Fruit fly (Drosophila melanogaster): ENCODE results near the gene Clk.

Clk gene

dm6 chr3L:7726690-7727089, 48.7 kb downstream of the Clk start:
- TF ChIP-seq fd96Ca (GFP tag; IDR thresholded peaks at IDR 0.05) = no peak
- TF ChIP-seq CG4496 (GFP tag; IDR thresholded peaks at IDR 0.05) = no peak
- TF ChIP-seq CG15710 (tag; optimal IDR thresholded peaks at IDR 0.05) = no peak
- no peak for TF ChIP-seq gl (tag; optimal IDR thresholded peaks at IDR 0.05)
- TF ChIP-seq rn (GFP tag; IDR thresholded peaks at IDR 0.05) = no peak

- TF ChIP-seq Pif1A (GFP tag; optimal IDR thresholded peaks at IDR 0.05) = no peak
- TF ChIP-seq rn (GFP tag; IDR thresholded peaks at IDR 0.05) = no peak
- TF ChIP-seq fd96Ca (GFP tag; IDR thresholded peaks at IDR 0.05) = no peak
- TF ChIP-seq CG14655 (GFP tag; optimal IDR thresholded peaks at IDR 0.05) = no peak
- TF ChIP-seq CG9948 (tag; optimal IDR thresholded peaks at IDR 0.05) = no peak
- TF ChIP-seq CG8301 (tag; optimal IDR thresholded peaks at IDR 0.05) = no peak
- no peak for TF ChIP-seq CG4496 (GFP tag; IDR thresholded peaks at IDR 0.05)
- no peak for TF ChIP-seq CG10348 (GFP tag; IDR thresholded peaks at IDR 0.05)
- TF ChIP-seq CG34367 (tag; optimal IDR thresholded peaks at IDR 0.05) = no peak
- no peak for TF ChIP-seq gl (tag; optimal IDR thresholded peaks at IDR 0.05)
Measured at dm6 chr3L:7726285-7726684, 49.1 kb downstream of the Clk start, which contains the start of gene CG7457. Gene CG7457, minus strand, starts transcription at chr3L:7726473.

dm6 chr3L:7721527-7721926, 53.9 kb downstream of the Clk start:
- TF ChIP-seq Pif1B (GFP tag; optimal IDR thresholded peaks at IDR 0.05) (no peak), EcR (GFP tag; optimal IDR thresholded peaks at IDR 0.05) (peak; percentile 18), CG14655 (GFP tag; optimal IDR thresholded peaks at IDR 0.05) (no peak)

dm6 chr3L:7719418-7719789, 56.0 kb downstream of the Clk start:
- no peak for TF ChIP-seq CG15710 (tag; optimal IDR thresholded peaks at IDR 0.05)
- no peak for TF ChIP-seq D1 (tag; optimal IDR thresholded peaks at IDR 0.05)
- no peak for TF ChIP-seq Pif1A (GFP tag; optimal IDR thresholded peaks at IDR 0.05)
- TF ChIP-seq CG17806 (tag; optimal IDR thresholded peaks at IDR 0.05) = no peak

- TF ChIP-seq CG4496 (GFP tag; IDR thresholded peaks at IDR 0.05) = peak; percentile 94
- TF ChIP-seq gl (tag; optimal IDR thresholded peaks at IDR 0.05) = peak; percentile 93
- peak; percentile 96 for TF ChIP-seq CG15710 (tag; optimal IDR thresholded peaks at IDR 0.05)
- peak; percentile 89 for TF ChIP-seq CG12605 (GFP tag; IDR thresholded peaks at IDR 0.05)
- TF ChIP-seq CG17806 (tag; optimal IDR thresholded peaks at IDR 0.05) = peak; percentile 90
- TF ChIP-seq CG8301 (tag; optimal IDR thresholded peaks at IDR 0.05) = peak; percentile 96
- peak; percentile 94 for TF ChIP-seq CG32121 (GFP tag; IDR thresholded peaks at IDR 0.05)
- TF ChIP-seq CG9948 (tag; optimal IDR thresholded peaks at IDR 0.05) = peak; percentile 93
- TF ChIP-seq CG10348 (GFP tag; IDR thresholded peaks at IDR 0.05) = peak; percentile 82
- peak; percentile 72 for TF ChIP-seq EcR (GFP tag; optimal IDR thresholded peaks at IDR 0.05)
- TF ChIP-seq rn (GFP tag; IDR thresholded peaks at IDR 0.05) = peak; percentile 82
- peak; percentile 92 for TF ChIP-seq CG13204 (GFP tag; optimal IDR thresholded peaks at IDR 0.05)
- TF ChIP-seq CG14655 (GFP tag; optimal IDR thresholded peaks at IDR 0.05) = peak; percentile 98
- peak; percentile 98 for TF ChIP-seq fd96Ca (GFP tag; IDR thresholded peaks at IDR 0.05)
- TF ChIP-seq CG34367 (tag; optimal IDR thresholded peaks at IDR 0.05) = peak; percentile 93
- peak; percentile 97 for TF ChIP-seq Pif1B (GFP tag; optimal IDR thresholded peaks at IDR 0.05)
- peak; percentile 96 for TF ChIP-seq Pif1A (GFP tag; optimal IDR thresholded peaks at IDR 0.05)
- peak; percentile 96 for TF ChIP-seq CG8159 (tag; optimal IDR thresholded peaks at IDR 0.05)
- TF ChIP-seq D1 (tag; optimal IDR thresholded peaks at IDR 0.05) = peak; percentile 76
- TF ChIP-seq Snoo (tag; optimal IDR thresholded peaks at IDR 0.05) = peak; percentile 97
- TF ChIP-seq Ets98B (GFP tag; IDR thresholded peaks at IDR 0.05) = peak; percentile 88
Measured at dm6 chr3L:7718561-7719417, 56.6 kb downstream of the Clk start, which contains the start of gene Mcad. Gene Mcad, plus strand, starts transcription at chr3L:7719350.

- TF ChIP-seq Ets98B (GFP tag; IDR thresholded peaks at IDR 0.05) = no peak
- TF ChIP-seq rn (GFP tag; IDR thresholded peaks at IDR 0.05) = no peak
- no peak for TF ChIP-seq CG9948 (tag; optimal IDR thresholded peaks at IDR 0.05)
- no peak for TF ChIP-seq CG12605 (GFP tag; IDR thresholded peaks at IDR 0.05)
- no peak for TF ChIP-seq gl (tag; optimal IDR thresholded peaks at IDR 0.05)
Measured at dm6 chr3L:7717863-7718560, 57.4 kb downstream of the Clk start, which contains the start of gene Ank2. Gene Ank2, minus strand, starts transcription at chr3L:7718395.

Measured in whole organism, pupa.